Worm (Caenorhabditis elegans) whole organism, young adult: ENCODE results near the gene ddb-1.

Source experiments
- D2030.7 ChIP-seq: fragments of 200-800 bp; sonication (Bioruptor generic); IDR thresholded peaks from 2 replicates; pipeline ENCODE4 v1.3.6; 2022; ENCODE audit warnings: missing genetic modification reagents, missing genetic modification characterization, missing compliant biosample characterization
- F55B11.4 ChIP-seq: sonication (generic microtip); optimal IDR thresholded peaks from 2 replicates; lab custom pipeline; 2016; ENCODE audit warnings: missing compliant biosample characterization, missing genetic modification characterization, borderline replicate concordance; ENCODE audit not compliant: insufficient read depth
- Y95B8A.8 ChIP-seq: fragments of 200-800 bp; sonication (Bioruptor generic); IDR thresholded peaks from 2 replicates; pipeline ENCODE4 v1.3.6; 2022; ENCODE audit warnings: missing genetic modification reagents, missing genetic modification characterization, missing compliant biosample characterization
- ama-1 ChIP-seq, 3 experiments: fragments of 150-350 bp in 1 of 3; sonication (generic microtip) in 2 of 3; optimal IDR thresholded peaks; 2 replicates each; lab custom pipeline; 2014 to 2018; ENCODE audit warnings: missing biosample characterization in 2 of 3, missing genetic modification characterization in 2 of 3, missing genetic modification reagents in 2 of 3
- athp-1 ChIP-seq: sonication (generic microtip); optimal IDR thresholded peaks from 2 replicates; lab custom pipeline; 2017; ENCODE audit warnings: mild to moderate bottlenecking, missing genetic modification characterization, missing compliant biosample characterization
- attf-5 ChIP-seq: fragments of 200-800 bp; sonication (Bioruptor generic); optimal IDR thresholded peaks from 2 replicates; lab custom pipeline; 2018; ENCODE audit warnings: mild to moderate bottlenecking, missing genetic modification characterization, missing compliant biosample characterization
- die-1 ChIP-seq: sonication (generic microtip); optimal IDR thresholded peaks from 2 replicates; lab custom pipeline; 2016; ENCODE audit warnings: missing genotype, mild to moderate bottlenecking, missing genetic modification characterization, missing compliant biosample characterization
- lin-54 ChIP-seq: fragments of 200-800 bp; sonication (Bioruptor generic); optimal IDR thresholded peaks from 2 replicates; lab custom pipeline; 2018; ENCODE audit warnings: mild to moderate bottlenecking, missing genetic modification characterization, missing compliant biosample characterization
- snpc-4 ChIP-seq, 5 experiments: fragments of 150-350 bp in 1 of 5; sonication (generic microtip) in 4 of 5; optimal IDR thresholded peaks; 2 replicates each; lab custom pipeline; 2014 to 2018; ENCODE audit warnings: missing genetic modification characterization in 5 of 5, missing biosample characterization in 3 of 5, antibody characterized with exemption in 2 of 5, mild to moderate bottlenecking in 2 of 5, missing compliant biosample characterization in 2 of 5, missing genotype in 2 of 5, moderate library complexity in 2 of 5, missing genetic modification reagents in 1 of 5
- unc-130 ChIP-seq: sonication (generic microtip); optimal IDR thresholded peaks from 2 replicates; lab custom pipeline; 2016; ENCODE audit warnings: missing genetic modification reagents, missing genetic modification characterization, missing compliant biosample characterization
- ztf-6 ChIP-seq: fragments of 200-800 bp; sonication (Bioruptor generic); IDR thresholded peaks from 2 replicates; pipeline ENCODE4 v1.3.6; 2022; ENCODE audit warnings: missing genetic modification reagents, missing genetic modification characterization, missing compliant biosample characterization

DNA sequence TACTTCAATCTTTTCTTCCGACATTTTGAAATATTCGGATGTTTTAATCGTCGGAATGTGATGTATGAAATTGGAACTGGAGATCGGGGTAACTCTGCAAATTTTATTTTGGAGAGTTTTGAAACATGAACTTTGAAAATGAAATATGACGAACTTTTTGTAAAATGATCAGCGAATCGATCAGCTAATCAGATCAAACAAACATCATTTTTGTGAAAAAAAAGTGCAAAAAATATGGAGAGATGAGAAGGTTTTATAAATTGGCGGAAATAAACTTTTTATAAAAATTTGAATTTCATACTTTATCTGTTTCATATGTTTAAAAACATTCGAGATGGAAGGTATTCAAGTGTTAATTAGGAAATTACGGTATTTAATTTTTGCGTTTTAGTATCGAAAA is 9.5 kb downstream of the ddb-1 start, which contains the start of gene dlc-2:
- no peak for TF ChIP-seq ztf-6
- TF ChIP-seq ama-1 (optimal IDR thresholded peaks at IDR 0.05; lab: Kevin White, UChicago), result no peak
- no peak for TF ChIP-seq ama-1 (GFP tag; optimal IDR thresholded peaks at IDR 0.05; lab: Kevin White, UChicago)
- no peak for TF ChIP-seq snpc-4 (GFP tag; optimal IDR thresholded peaks at IDR 0.05; lab: Kevin White, UChicago)
- TF ChIP-seq snpc-4 (tag; optimal IDR thresholded peaks at IDR 0.05; lab: Kevin White, UChicago), result no peak
- no peak for TF ChIP-seq athp-1
- TF ChIP-seq attf-5 (GFP tag; lab: Kevin White, UChicago), result no peak
- no peak for TF ChIP-seq lin-54 (GFP tag; lab: Kevin White, UChicago)
- TF ChIP-seq D2030.7 (GFP tag; lab: Robert Waterston, UW), result no peak
- no peak for TF ChIP-seq die-1 (tag; lab: Kevin White, UChicago)
- no peak for TF ChIP-seq unc-130
- no peak for TF ChIP-seq F55B11.4
- TF ChIP-seq Y95B8A.8 (GFP tag; lab: Robert Waterston, UW), result no peak
